Fruit fly (Drosophila melanogaster) whole organism: ENCODE data around the gene Cdc16.

Experiments used
- CG8478 ChIP-seq: fragments of >200 bp; optimal IDR thresholded peaks from 2 replicates; lab custom pipeline; 2018; ENCODE audit warnings: inconsistent platforms
- Dll ChIP-seq: fragments of >200 bp; optimal IDR thresholded peaks from 2 replicates; lab custom pipeline; 2017
- EcR ChIP-seq, 2 experiments: fragments of >200 bp; optimal IDR thresholded peaks; 2 replicates each; lab custom pipeline; 2017; ENCODE audit warnings: missing biosample characterization in 2 of 2, missing genetic modification characterization in 2 of 2, missing genetic modification reagents in 2 of 2
- pan ChIP-seq: fragments of >200 bp; optimal IDR thresholded peaks from 2 replicates; lab custom pipeline; 2017
- psq ChIP-seq: fragments of >200 bp; optimal IDR thresholded peaks from 2 replicates; lab custom pipeline; 2017
- usp ChIP-seq: fragments of >200 bp; optimal IDR thresholded peaks from 2 replicates; lab custom pipeline; 2017; ENCODE audit warnings: missing biosample characterization, missing genetic modification characterization, mixed read lengths

The Cdc16 gene

dm6 chr3R:23280806-23281257, at the start of gene Cdc16, which contains the start of gene orb:
Gene Cdc16, plus strand, starts transcription at chr3R:23281201.
Gene orb, minus strand, starts transcription at chr3R:23280856.
- TF ChIP-seq usp (GFP tag; lab: Kevin White, UChicago) (no peak), psq (no peak), CG8478 (no peak), Dll (no peak), pan (lab: Kevin White, UChicago) (no peak), EcR (GFP tag; optimal IDR thresholded peaks at IDR 0.05; lab: Kevin White, UChicago) (no peak)

dm6 chr3R:23239051-23239450, 42.0 kb upstream of the Cdc16 start:
- no peak for TF ChIP-seq psq
- no peak for TF ChIP-seq pan (lab: Kevin White, UChicago)
- no peak for TF ChIP-seq EcR (GFP tag; optimal IDR thresholded peaks at IDR 0.05; lab: Kevin White, UChicago)
- no peak for TF ChIP-seq CG8478
- no peak for TF ChIP-seq Dll
- TF ChIP-seq usp (GFP tag; lab: Kevin White, UChicago): no peak

DNA sequence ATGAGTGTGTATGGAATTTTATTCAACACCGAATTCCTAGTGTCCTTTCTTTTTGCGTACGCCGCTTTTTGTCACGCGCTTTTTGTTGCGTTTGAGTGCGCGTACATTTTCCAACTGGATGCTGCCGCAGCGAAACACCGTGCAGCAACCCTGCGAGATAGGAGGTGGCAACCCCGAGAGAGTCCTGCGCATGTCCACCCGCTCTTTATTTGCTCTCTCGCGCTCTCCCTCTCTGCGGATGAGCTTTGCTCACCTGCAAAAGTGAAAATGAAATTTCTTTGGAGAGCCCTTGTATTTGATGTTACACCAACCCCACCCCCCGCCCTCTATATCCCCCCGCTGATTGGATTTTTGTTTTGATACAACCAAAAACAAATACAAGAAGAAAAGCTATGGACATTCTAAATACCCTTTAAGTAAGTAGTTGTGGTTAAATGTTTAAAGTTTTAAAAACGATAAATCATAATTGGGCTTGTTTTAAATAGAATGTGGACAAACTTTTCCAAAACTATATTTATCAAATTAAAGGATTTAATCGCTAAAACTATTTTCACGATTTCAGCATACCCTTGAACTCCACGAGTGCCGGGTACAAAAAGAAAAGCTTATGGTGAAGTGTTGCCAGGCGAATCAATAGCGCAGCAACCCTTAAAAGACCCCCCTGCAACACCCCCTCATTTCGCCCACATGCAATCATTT, 40.9 kb upstream of the Cdc16 start:
- TF ChIP-seq psq: no peak
- no peak for TF ChIP-seq Dll
- no peak for TF ChIP-seq EcR (GFP tag; optimal IDR thresholded peaks at IDR 0.05; lab: Kevin White, UChicago)
- no peak for TF ChIP-seq pan (lab: Kevin White, UChicago)
- no peak for TF ChIP-seq usp (GFP tag; lab: Kevin White, UChicago)
- TF ChIP-seq CG8478: no peak

dm6 chr3R:23248853-23249573, 32.0 kb upstream of the Cdc16 start, which contains the start of gene CG4467:
Gene CG4467, minus strand, starts transcription at chr3R:23248903.
- TF ChIP-seq Dll: no peak
- no peak for TF ChIP-seq psq
- TF ChIP-seq EcR (GFP tag; optimal IDR thresholded peaks at IDR 0.05; lab: Kevin White, UChicago): no peak
- TF ChIP-seq pan (lab: Kevin White, UChicago): no peak
- no peak for TF ChIP-seq CG8478
- no peak for TF ChIP-seq usp (GFP tag; lab: Kevin White, UChicago)

- no peak for TF ChIP-seq pan (lab: Kevin White, UChicago)
- TF ChIP-seq Dll: no peak
- TF ChIP-seq EcR (GFP tag; optimal IDR thresholded peaks at IDR 0.05; lab: Kevin White, UChicago): no peak
- no peak for TF ChIP-seq psq
- no peak for TF ChIP-seq CG8478
- TF ChIP-seq usp (GFP tag; lab: Kevin White, UChicago): no peak
Observed at dm6 chr3R:23251256-23251655, 29.7 kb upstream of the Cdc16 start, which contains the start of the genes Rad60 and EloA. Gene Rad60, minus strand, starts transcription at chr3R:23251477. Gene EloA, plus strand, starts transcription at chr3R:23251563.

DNA sequence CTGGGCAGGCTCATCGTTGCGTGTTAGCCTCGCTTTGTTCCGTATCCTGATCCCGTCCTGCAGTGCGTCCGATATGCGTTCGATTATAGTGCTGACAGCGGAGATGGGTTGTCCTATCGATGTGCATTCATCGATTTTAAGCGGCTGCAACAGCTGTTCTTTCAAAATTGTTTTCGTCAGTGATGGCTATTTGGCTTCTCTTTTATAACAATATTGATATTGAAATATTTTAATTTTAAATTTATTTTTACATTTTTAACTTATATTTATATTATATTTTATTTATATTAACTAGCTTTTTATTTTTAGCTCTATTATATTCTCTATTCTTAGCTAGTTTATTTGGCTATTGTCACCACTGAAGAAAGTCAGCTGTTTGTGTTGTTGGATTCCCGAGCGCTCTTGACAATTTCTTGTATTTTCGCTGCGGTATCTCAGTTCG, 23.0 kb upstream of the Cdc16 start, which contains the start of the genes wda and Pex11c:
wda (minus strand) TSS at position 102 of the 442 bp plus-strand sequence.
Pex11c (plus strand) TSS at position 380 of the 442 bp plus-strand sequence.
- TF ChIP-seq psq (no peak), usp (GFP tag; lab: Kevin White, UChicago) (no peak), CG8478 (no peak), pan (lab: Kevin White, UChicago) (no peak), Dll (no peak), EcR (GFP tag; optimal IDR thresholded peaks at IDR 0.05; lab: Kevin White, UChicago) (no peak)

DNA sequence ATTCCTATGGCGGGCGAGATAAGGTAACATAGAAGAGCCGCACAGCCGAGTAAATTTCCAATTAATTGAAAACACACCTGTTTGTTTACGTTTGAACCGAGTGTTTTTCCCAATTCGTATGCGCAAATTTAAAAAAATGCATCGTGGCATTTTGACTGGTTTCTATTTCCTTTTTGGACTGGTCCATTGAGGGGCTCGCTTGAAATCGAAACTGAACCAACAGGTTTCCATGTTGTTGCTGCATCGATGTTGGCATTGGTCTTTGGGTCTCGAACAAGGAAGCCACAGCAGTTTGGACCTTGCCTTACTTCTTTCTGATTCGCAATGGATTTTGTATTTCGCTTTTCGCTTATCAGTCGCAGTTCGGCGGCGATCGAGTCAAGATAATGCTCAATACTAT, 22.5 kb upstream of the Cdc16 start:
- TF ChIP-seq psq: no peak

dm6 chr3R:23260569-23260968, 20.4 kb upstream of the Cdc16 start:
- no peak for TF ChIP-seq psq
- TF ChIP-seq pan (lab: Kevin White, UChicago): no peak
- no peak for TF ChIP-seq EcR (GFP tag; optimal IDR thresholded peaks at IDR 0.05; lab: Kevin White, UChicago)

DNA sequence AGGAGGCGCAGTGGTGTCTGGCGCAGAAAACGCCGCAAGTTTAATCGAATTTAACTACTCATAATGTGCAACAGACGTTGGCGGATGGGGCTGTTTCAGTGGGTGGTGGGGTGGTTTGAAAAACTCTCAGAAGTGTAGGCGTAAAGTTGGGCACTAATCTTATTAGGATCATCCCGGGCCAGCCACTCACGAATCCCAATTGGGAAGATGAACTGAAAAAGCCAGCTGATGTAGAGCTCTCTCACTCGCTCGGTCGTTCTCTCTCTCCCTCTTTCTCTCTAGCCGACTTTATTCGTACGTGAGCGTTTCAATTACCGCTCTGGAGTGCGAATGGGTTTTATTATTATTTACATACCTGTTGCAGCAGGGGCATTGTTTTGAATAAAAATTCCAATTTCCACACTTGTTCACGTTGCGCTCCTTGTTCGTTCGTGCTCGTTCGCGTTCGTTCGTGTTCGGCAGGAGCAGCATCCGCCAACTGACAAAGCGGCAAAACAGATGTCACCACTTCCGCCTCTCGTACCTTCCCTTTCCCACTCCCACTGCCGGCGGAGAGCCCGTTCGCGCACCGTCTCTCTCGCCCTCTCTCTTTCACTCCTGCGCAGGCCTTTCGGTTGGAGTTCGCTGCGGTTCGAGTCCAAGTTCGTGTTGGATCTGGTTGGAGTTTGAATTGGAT, 2.2 kb upstream of the Cdc16 start:
- TF ChIP-seq pan (lab: Kevin White, UChicago) (no peak), CG8478 (no peak), Dll (no peak), psq (no peak), usp (GFP tag; lab: Kevin White, UChicago) (no peak), EcR (GFP tag; optimal IDR thresholded peaks at IDR 0.05; lab: Kevin White, UChicago) (no peak)

DNA sequence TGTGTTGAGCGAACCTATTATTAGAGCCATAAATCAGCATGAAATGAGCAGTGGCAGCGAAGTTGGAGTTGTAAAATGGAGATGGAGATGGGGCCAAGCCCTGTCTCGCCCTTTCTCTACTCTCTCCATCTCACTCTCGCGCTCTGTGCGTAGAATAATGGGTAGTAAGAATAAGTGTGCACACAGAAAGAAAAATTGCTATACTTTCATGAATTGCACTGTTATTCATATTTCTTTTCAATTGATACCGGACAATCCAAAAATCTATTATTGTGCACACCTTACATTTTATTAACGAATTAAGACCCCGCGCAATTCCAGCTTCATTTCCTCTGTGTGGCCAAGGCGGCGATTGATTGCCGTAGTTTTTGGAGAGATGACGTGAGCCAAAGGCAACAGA, 1.2 kb upstream of the Cdc16 start:
- no peak for TF ChIP-seq EcR (GFP tag; optimal IDR thresholded peaks at IDR 0.05; lab: Kevin White, UChicago)
- no peak for TF ChIP-seq pan (lab: Kevin White, UChicago)
- TF ChIP-seq usp (GFP tag; lab: Kevin White, UChicago): no peak
- no peak for TF ChIP-seq Dll
- TF ChIP-seq psq: no peak
- no peak for TF ChIP-seq CG8478

- TF ChIP-seq usp (GFP tag; lab: Kevin White, UChicago) (no peak), psq (no peak), CG8478 (no peak), EcR (GFP tag; optimal IDR thresholded peaks at IDR 0.05; lab: Kevin White, UChicago) (no peak), Dll (no peak), pan (lab: Kevin White, UChicago) (no peak)
Observed at dm6 chr3R:23283702-23284101, 2.7 kb downstream of the Cdc16 start, which contains the start of gene CG6763. Gene CG6763, plus strand, starts transcription at chr3R:23284002.

dm6 chr3R:23284256-23284655, 3.3 kb downstream of the Cdc16 start:
- no peak for TF ChIP-seq CG8478
